Worm (Caenorhabditis elegans) whole organism, young adult: ENCODE measurements around the gene acy-3.

Source experiments
- F57A8.1 ChIP-seq: fragments of 200-800 bp; sonication (Bioruptor generic); optimal IDR thresholded peaks from 2 replicates; lab custom pipeline; 2018; ENCODE audit warnings: mild to moderate bottlenecking, missing genetic modification characterization, moderate library complexity, missing compliant biosample characterization
- ama-1 ChIP-seq, 3 experiments: fragments of 150-350 bp in 1 of 3; sonication (generic microtip) in 2 of 3; optimal IDR thresholded peaks; 2 replicates each; lab custom pipeline; 2014 to 2018; ENCODE audit warnings: missing biosample characterization in 2 of 3, missing genetic modification characterization in 2 of 3, missing genetic modification reagents in 2 of 3
- lin-35 ChIP-seq, 3 experiments: fragments of 150-350 bp in 2 of 3; sonication (generic microtip) in 1 of 3; optimal IDR thresholded peaks; 2 replicates each; lab custom pipeline; 2014 to 2018; ENCODE audit warnings: missing biosample characterization in 3 of 3, missing genetic modification characterization in 3 of 3, missing genetic modification reagents in 3 of 3
- snpc-4 ChIP-seq, 5 experiments: fragments of 150-350 bp in 1 of 5; sonication (generic microtip) in 4 of 5; optimal IDR thresholded peaks; 2 replicates each; lab custom pipeline; 2014 to 2018; ENCODE audit warnings: missing genetic modification characterization in 5 of 5, missing biosample characterization in 3 of 5, antibody characterized with exemption in 2 of 5, mild to moderate bottlenecking in 2 of 5, missing compliant biosample characterization in 2 of 5, missing genotype in 2 of 5, moderate library complexity in 2 of 5, missing genetic modification reagents in 1 of 5
- ztf-26 ChIP-seq: sonication (generic microtip); optimal IDR thresholded peaks from 2 replicates; lab custom pipeline; 2017; ENCODE audit warnings: missing genetic modification characterization, missing compliant biosample characterization

DNA sequence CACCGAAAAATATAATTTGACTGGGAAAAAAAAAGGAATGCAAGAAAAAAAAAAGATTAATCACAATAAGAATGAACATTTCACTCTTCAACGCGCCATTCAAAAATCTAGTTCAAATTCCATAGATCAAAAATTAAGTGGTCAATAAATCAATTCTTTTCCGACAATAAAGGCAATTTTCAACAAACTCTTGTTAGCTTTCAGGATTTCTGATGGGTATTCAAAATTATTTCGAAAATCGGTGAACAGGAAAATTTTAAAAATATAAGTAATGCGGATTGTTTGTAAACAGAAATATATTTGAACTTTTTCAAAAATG lies 14.6 kb upstream of the acy-3 start:
- TF ChIP-seq ztf-26 (tag; lab: Kevin White, UChicago) (no peak), ama-1 (optimal IDR thresholded peaks at IDR 0.05; lab: Kevin White, UChicago) (no peak), ama-1 (GFP tag; optimal IDR thresholded peaks at IDR 0.05; lab: Kevin White, UChicago) (no peak), snpc-4 (GFP tag; optimal IDR thresholded peaks at IDR 0.05; lab: Kevin White, UChicago) (no peak), snpc-4 (tag; optimal IDR thresholded peaks at IDR 0.05; lab: Kevin White, UChicago) (no peak), F57A8.1 (GFP tag; lab: Kevin White, UChicago) (no peak), lin-35 (GFP tag; optimal IDR thresholded peaks at IDR 0.05; lab: Kevin White, UChicago) (no peak)
